Worm (Caenorhabditis elegans) whole organism, L1 larva: ENCODE results near the gene nfm-1.

ENCODE experiments used
- nhr-237 ChIP-seq: fragments of 150-350 bp; optimal IDR thresholded peaks from 2 replicates; lab custom pipeline; 2014; ENCODE audit warnings: missing biosample characterization, missing genetic modification characterization
- unc-62 ChIP-seq: fragments of 150-350 bp; optimal IDR thresholded peaks from 2 replicates; lab custom pipeline; 2014; ENCODE audit warnings: missing biosample characterization, missing genetic modification reagents, missing genetic modification characterization
- unc-98 ChIP-seq: fragments of 200-800 bp; sonication (Bioruptor generic); IDR thresholded peaks from 2 replicates; pipeline ENCODE4 v1.3.6; 2022; ENCODE audit warnings: missing genetic modification characterization, missing compliant biosample characterization

- TF ChIP-seq nhr-237 (tag; lab: Kevin White, UChicago) (no peak), unc-98 (GFP tag; lab: Robert Waterston, UW) (no peak), unc-62 (no peak)
Measured at ce11 chrIII:6210215-6210822, 51.1 kb downstream of the nfm-1 start.
